Worm (Caenorhabditis elegans) whole organism, young adult: Measurements from ENCODE around the gene M6.4.

Experiments used
- B0035.1 ChIP-seq: sonication (generic microtip); optimal IDR thresholded peaks from 2 replicates; lab custom pipeline; 2016; ENCODE audit warnings: missing genetic modification characterization, mild to moderate bottlenecking, missing compliant biosample characterization, missing genotype, missing genetic modification reagents
- B0261.1 ChIP-seq: sonication (generic microtip); optimal IDR thresholded peaks from 2 replicates; lab custom pipeline; 2016; ENCODE audit warnings: mild to moderate bottlenecking, missing genetic modification characterization, moderate library complexity, missing compliant biosample characterization
- C06A6.2 ChIP-seq: fragments of 200-800 bp; sonication (Bioruptor generic); conservative IDR thresholded peaks from 2 replicates; pipeline ENCODE4 v1.3.6; 2022; ENCODE audit warnings: missing genetic modification characterization, missing compliant biosample characterization
- C17E4.6 ChIP-seq: fragments of 200-800 bp; sonication (Bioruptor generic); IDR thresholded peaks from 2 replicates; pipeline ENCODE4 v1.3.6; 2022; ENCODE audit warnings: missing genetic modification reagents, missing genetic modification characterization, missing compliant biosample characterization
- F22D6.2 ChIP-seq: sonication (generic microtip); optimal IDR thresholded peaks from 2 replicates; lab custom pipeline; 2016; ENCODE audit warnings: mild to moderate bottlenecking, missing genetic modification characterization, missing compliant biosample characterization
- F23B12.7 ChIP-seq: sonication (generic microtip); optimal IDR thresholded peaks from 2 replicates; lab custom pipeline; 2017; ENCODE audit warnings: missing genetic modification characterization, mild to moderate bottlenecking, missing compliant biosample characterization, antibody characterized with exemption, moderate library complexity; ENCODE audit not compliant: insufficient read depth
- F57A8.1 ChIP-seq: fragments of 200-800 bp; sonication (Bioruptor generic); optimal IDR thresholded peaks from 2 replicates; lab custom pipeline; 2018; ENCODE audit warnings: mild to moderate bottlenecking, missing genetic modification characterization, moderate library complexity, missing compliant biosample characterization
- K11D2.4 ChIP-seq: fragments of 200-800 bp; sonication (Bioruptor generic); IDR thresholded peaks from 2 replicates; pipeline ENCODE4 v1.3.6; 2022; ENCODE audit warnings: missing genetic modification reagents, missing genetic modification characterization, missing compliant biosample characterization
- K12H6.12 ChIP-seq: fragments of 200-800 bp; sonication (Bioruptor generic); optimal IDR thresholded peaks from 2 replicates; lab custom pipeline; 2018; ENCODE audit warnings: mild to moderate bottlenecking, missing genetic modification characterization, missing compliant biosample characterization
- T07F8.4 ChIP-seq: sonication (generic microtip); optimal IDR thresholded peaks from 2 replicates; lab custom pipeline; 2016; ENCODE audit warnings: mild to moderate bottlenecking, missing genetic modification characterization, moderate library complexity, missing compliant biosample characterization
- Y53G8AR.9 ChIP-seq: fragments of 200-800 bp; sonication (Bioruptor generic); conservative IDR thresholded peaks from 2 replicates; pipeline ENCODE4 v1.3.6; 2022; ENCODE audit warnings: missing genetic modification reagents, missing genetic modification characterization, missing compliant biosample characterization
- Y95B8A.8 ChIP-seq: fragments of 200-800 bp; sonication (Bioruptor generic); IDR thresholded peaks from 2 replicates; pipeline ENCODE4 v1.3.6; 2022; ENCODE audit warnings: missing genetic modification reagents, missing genetic modification characterization, missing compliant biosample characterization
- ama-1 ChIP-seq, 3 experiments: fragments of 150-350 bp in 1 of 3; sonication (generic microtip) in 2 of 3; optimal IDR thresholded peaks; 2 replicates each; lab custom pipeline; 2014 to 2018; ENCODE audit warnings: missing biosample characterization in 2 of 3, missing genetic modification characterization in 2 of 3, missing genetic modification reagents in 2 of 3
- attf-3 ChIP-seq: fragments of 200-800 bp; sonication (Bioruptor generic); conservative IDR thresholded peaks from 2 replicates; pipeline ENCODE4 v1.3.6; 2022; ENCODE audit warnings: missing genetic modification reagents, missing genetic modification characterization, missing compliant biosample characterization
- attf-5 ChIP-seq: fragments of 200-800 bp; sonication (Bioruptor generic); optimal IDR thresholded peaks from 2 replicates; lab custom pipeline; 2018; ENCODE audit warnings: mild to moderate bottlenecking, missing genetic modification characterization, missing compliant biosample characterization
- cebp-1 ChIP-seq, 2 experiments: fragments of 200-800 bp in 1 of 2; sonication (Bioruptor generic) in 1 of 2; sonication (generic microtip) in 1 of 2; IDR thresholded peaks in 1 of 2; optimal IDR thresholded peaks in 1 of 2; 2 replicates each; pipeline versions ENCODE4 v1.3.6 to Lab custom; 2017 to 2022; ENCODE audit warnings: missing compliant biosample characterization in 2 of 2, missing genetic modification characterization in 2 of 2, mild to moderate bottlenecking in 1 of 2, missing genetic modification reagents in 1 of 2, moderate library complexity in 1 of 2
- ceh-27 ChIP-seq: fragments of 200-800 bp; sonication (Bioruptor generic); optimal IDR thresholded peaks from 2 replicates; lab custom pipeline; 2018; ENCODE audit warnings: mild to moderate bottlenecking, missing genetic modification characterization, moderate library complexity, missing compliant biosample characterization
- ceh-58 ChIP-seq: fragments of 200-800 bp; sonication (Bioruptor generic); IDR thresholded peaks from 2 replicates; pipeline ENCODE4 v1.3.6; 2022; ENCODE audit warnings: missing genetic modification characterization, missing compliant biosample characterization
- ceh-91 ChIP-seq: fragments of 200-800 bp; sonication (Bioruptor generic); IDR thresholded peaks from 2 replicates; pipeline ENCODE4 v1.3.6; 2022; ENCODE audit warnings: missing genetic modification reagents, missing genetic modification characterization, missing compliant biosample characterization
- die-1 ChIP-seq: sonication (generic microtip); optimal IDR thresholded peaks from 2 replicates; lab custom pipeline; 2016; ENCODE audit warnings: missing genotype, mild to moderate bottlenecking, missing genetic modification characterization, missing compliant biosample characterization
- dox-1 ChIP-seq: fragments of 200-800 bp; sonication (Bioruptor generic); IDR thresholded peaks from 2 replicates; pipeline ENCODE4 v1.3.6; 2022; ENCODE audit warnings: missing genetic modification reagents, missing genetic modification characterization, missing compliant biosample characterization
- egrh-3 ChIP-seq: fragments of 200-800 bp; sonication (Bioruptor generic); IDR thresholded peaks from 2 replicates; pipeline ENCODE4 v1.3.6; 2022; ENCODE audit warnings: missing genetic modification reagents, missing genetic modification characterization, missing compliant biosample characterization
- gei-17 ChIP-seq: fragments of 200-800 bp; sonication (Bioruptor generic); optimal IDR thresholded peaks from 2 replicates; lab custom pipeline; 2018; ENCODE audit warnings: mild to moderate bottlenecking, missing genetic modification characterization, missing compliant biosample characterization
- hmg-1.2 ChIP-seq: fragments of 200-800 bp; sonication (Bioruptor generic); IDR thresholded peaks from 2 replicates; pipeline ENCODE4 v1.3.6; 2022; ENCODE audit warnings: missing genetic modification reagents, missing genetic modification characterization, missing compliant biosample characterization
- hmg-20 ChIP-seq: fragments of 200-800 bp; sonication (Bioruptor generic); IDR thresholded peaks from 2 replicates; pipeline ENCODE4 v1.3.6; 2022; ENCODE audit warnings: missing genetic modification reagents, missing genetic modification characterization, missing compliant biosample characterization
- lag-1 ChIP-seq: fragments of 200-800 bp; sonication (Bioruptor generic); IDR thresholded peaks from 2 replicates; pipeline ENCODE4 v1.3.6; 2022; ENCODE audit warnings: missing genetic modification reagents, missing genetic modification characterization, missing compliant biosample characterization
- lin-35 ChIP-seq, 3 experiments: fragments of 150-350 bp in 2 of 3; sonication (generic microtip) in 1 of 3; optimal IDR thresholded peaks; 2 replicates each; lab custom pipeline; 2014 to 2018; ENCODE audit warnings: missing biosample characterization in 3 of 3, missing genetic modification characterization in 3 of 3, missing genetic modification reagents in 3 of 3
- madf-10 ChIP-seq: sonication (generic microtip); optimal IDR thresholded peaks from 2 replicates; lab custom pipeline; 2016; ENCODE audit warnings: mild to moderate bottlenecking, missing genetic modification characterization, missing compliant biosample characterization
- madf-3 ChIP-seq: fragments of 200-800 bp; sonication (Bioruptor generic); IDR thresholded peaks from 2 replicates; pipeline ENCODE4 v1.3.6; 2022; ENCODE audit warnings: missing genetic modification reagents, missing genetic modification characterization, missing compliant biosample characterization
- nfya-2 ChIP-seq: fragments of 200-800 bp; sonication (Bioruptor generic); IDR thresholded peaks from 2 replicates; pipeline ENCODE4 v1.3.6; 2022; ENCODE audit warnings: missing genetic modification reagents, missing genetic modification characterization, missing compliant biosample characterization
- nfyb-1 ChIP-seq: fragments of 200-800 bp; sonication (Bioruptor generic); IDR thresholded peaks from 2 replicates; pipeline ENCODE4 v1.3.6; 2022; ENCODE audit warnings: missing genetic modification reagents, missing genetic modification characterization, missing compliant biosample characterization
- nhr-80 ChIP-seq: sonication (generic microtip); optimal IDR thresholded peaks from 2 replicates; lab custom pipeline; 2016; ENCODE audit warnings: missing genetic modification characterization, missing compliant biosample characterization
- pbrm-1 ChIP-seq: fragments of 200-800 bp; sonication (Bioruptor generic); IDR thresholded peaks from 2 replicates; pipeline ENCODE4 v1.3.6; 2022; ENCODE audit warnings: missing genetic modification reagents, missing genetic modification characterization, missing compliant biosample characterization
- pha-4 ChIP-seq: fragments of 150-350 bp; sonication (generic microtip); optimal IDR thresholded peaks from 2 replicates; lab custom pipeline; 2014; ENCODE audit warnings: missing biosample characterization, missing genetic modification reagents, missing genetic modification characterization
- rcor-1 ChIP-seq: fragments of 200-800 bp; sonication (Bioruptor generic); IDR thresholded peaks from 2 replicates; pipeline ENCODE4 v1.3.6; 2022; ENCODE audit warnings: missing genetic modification reagents, missing genetic modification characterization, missing compliant biosample characterization
- repo-1 ChIP-seq: sonication (generic microtip); optimal IDR thresholded peaks from 2 replicates; lab custom pipeline; 2017; ENCODE audit warnings: mild to moderate bottlenecking, missing genetic modification characterization, missing compliant biosample characterization
- sdz-38 ChIP-seq: sonication (generic microtip); optimal IDR thresholded peaks from 2 replicates; lab custom pipeline; 2016; ENCODE audit warnings: missing genotype, missing genetic modification characterization, missing compliant biosample characterization
- snpc-1.1 ChIP-seq: sonication (generic microtip); optimal IDR thresholded peaks from 2 replicates; lab custom pipeline; 2017; ENCODE audit warnings: missing genetic modification characterization, mild to moderate bottlenecking, missing compliant biosample characterization, antibody characterized with exemption, moderate library complexity, missing genotype, missing genetic modification reagents; ENCODE audit not compliant: insufficient read depth
- snpc-1.3 ChIP-seq: sonication (generic microtip); optimal IDR thresholded peaks from 2 replicates; lab custom pipeline; 2017; ENCODE audit warnings: missing genetic modification characterization, mild to moderate bottlenecking, missing compliant biosample characterization, antibody characterized with exemption, moderate library complexity, missing genotype, missing genetic modification reagents; ENCODE audit not compliant: insufficient read depth
- snpc-3.4 ChIP-seq: sonication (generic microtip); optimal IDR thresholded peaks from 2 replicates; lab custom pipeline; 2017; ENCODE audit warnings: missing genetic modification characterization, mild to moderate bottlenecking, missing compliant biosample characterization, antibody characterized with exemption, moderate library complexity, missing genotype, missing genetic modification reagents
- somi-1 ChIP-seq: fragments of 200-800 bp; sonication (Bioruptor generic); optimal IDR thresholded peaks from 2 replicates; lab custom pipeline; 2018; ENCODE audit warnings: mild to moderate bottlenecking, missing genetic modification characterization, missing compliant biosample characterization
- tbx-9 ChIP-seq: sonication (generic microtip); optimal IDR thresholded peaks from 2 replicates; lab custom pipeline; 2016; ENCODE audit warnings: borderline replicate concordance, missing genetic modification characterization, inconsistent platforms, missing compliant biosample characterization
- xnd-1 ChIP-seq: sonication (generic microtip); optimal IDR thresholded peaks from 2 replicates; lab custom pipeline; 2016; ENCODE audit warnings: missing genotype, missing genetic modification reagents, missing genetic modification characterization, missing compliant biosample characterization
- zfh-2 ChIP-seq: fragments of 200-800 bp; sonication (Bioruptor generic); conservative IDR thresholded peaks from 2 replicates; pipeline ENCODE4 v1.3.6; 2022; ENCODE audit warnings: missing genetic modification reagents, missing genetic modification characterization, missing compliant biosample characterization
- ztf-28 ChIP-seq: fragments of 200-800 bp; sonication (Bioruptor generic); IDR thresholded peaks from 2 replicates; pipeline ENCODE4 v1.3.6; 2022; ENCODE audit warnings: missing genetic modification reagents, missing genetic modification characterization, missing compliant biosample characterization

M6.4 gene

ce11 chrX:600671-601070 lies 28.3 kb upstream of the M6.4 start:
- TF ChIP-seq nfya-2 (no peak), nhr-80 (tag; lab: Kevin White, UChicago) (peak; percentile 11), cebp-1 (GFP tag; IDR thresholded peaks at IDR 0.05; lab: Robert Waterston, UW) (no peak), cebp-1 (tag; optimal IDR thresholded peaks at IDR 0.05; lab: Kevin White, UChicago) (peak; percentile 47), pha-4 (tag; lab: Kevin White, UChicago) (peak; percentile 34), Y53G8AR.9 (GFP tag; lab: Robert Waterston, UW) (no peak)

- TF ChIP-seq K11D2.4 (GFP tag; lab: Robert Waterston, UW) (no peak), snpc-1.1 (tag; lab: Kevin White, UChicago) (no peak), madf-3 (GFP tag; lab: Robert Waterston, UW) (no peak), lin-35 (GFP tag; optimal IDR thresholded peaks at IDR 0.05; lab: Kevin White, UChicago) (peak in 1 of 3 experiments; percentile 4), C17E4.6 (GFP tag; lab: Robert Waterston, UW) (no peak), pbrm-1 (no peak), lag-1 (no peak), T07F8.4 (tag; lab: Kevin White, UChicago) (no peak), hmg-1.2 (peak; percentile 17; the same call in 1 of the 2 replicates), Y95B8A.8 (no peak), B0261.1 (tag; lab: Kevin White, UChicago) (no peak), hmg-20 (no peak), gei-17 (no peak), snpc-3.4 (tag; lab: Kevin White, UChicago) (no peak), ceh-91 (GFP tag; lab: Robert Waterston, UW) (no peak), somi-1 (GFP tag; lab: Kevin White, UChicago) (peak; percentile 31), C06A6.2 (GFP tag; lab: Robert Waterston, UW) (no peak), F23B12.7 (tag; lab: Kevin White, UChicago) (no peak), xnd-1 (tag; lab: Kevin White, UChicago) (no peak), egrh-3 (GFP tag; lab: Robert Waterston, UW) (peak; percentile 75), ceh-58 (GFP tag; lab: Robert Waterston, UW) (no peak), sdz-38 (tag; lab: Kevin White, UChicago) (no peak), Y53G8AR.9 (GFP tag; lab: Robert Waterston, UW) (no peak), F57A8.1 (GFP tag; lab: Kevin White, UChicago) (no peak), ceh-27 (GFP tag; lab: Kevin White, UChicago) (peak; percentile 11), attf-5 (GFP tag; lab: Kevin White, UChicago) (peak; percentile 48), dox-1 (GFP tag; lab: Robert Waterston, UW) (no peak), B0035.1 (no peak), madf-10 (tag; lab: Kevin White, UChicago) (no peak), K12H6.12 (tag; lab: Kevin White, UChicago) (peak; percentile 63), tbx-9 (no peak), ama-1 (optimal IDR thresholded peaks at IDR 0.05; lab: Kevin White, UChicago) (no peak), ama-1 (GFP tag; optimal IDR thresholded peaks at IDR 0.05; lab: Kevin White, UChicago) (no peak), cebp-1 (GFP tag; IDR thresholded peaks at IDR 0.05; lab: Robert Waterston, UW) (no peak), cebp-1 (tag; optimal IDR thresholded peaks at IDR 0.05; lab: Kevin White, UChicago) (peak; percentile 60), nfyb-1 (GFP tag; lab: Robert Waterston, UW) (0 out of 2 replicates have a peak, but pooled peaks have one; percentile 45), zfh-2 (GFP tag; lab: Robert Waterston, UW) (peak; percentile 95), ztf-28 (GFP tag; lab: Robert Waterston, UW) (no peak), die-1 (no peak), repo-1 (tag; lab: Kevin White, UChicago) (no peak), rcor-1 (peak; percentile 59; the same call in 1 of the 2 replicates), attf-3 (no peak), snpc-1.3 (tag; lab: Kevin White, UChicago) (no peak), F22D6.2 (tag; lab: Kevin White, UChicago) (no peak)
Measured at ce11 chrX:601340-601757, 27.6 kb upstream of the M6.4 start.
